Worm (Caenorhabditis elegans) whole organism, midembryonic: Measurements from ENCODE around the gene C01G12.9.

Source experiments
- T22C8.4 ChIP-seq: fragments of 200-800 bp; sonication (Bioruptor generic); IDR thresholded peaks from 2 replicates; pipeline ENCODE4 v1.3.6; 2022; ENCODE audit warnings: missing genetic modification characterization, missing compliant biosample characterization
- flt-1 ChIP-seq: fragments of 200-800 bp; sonication (Bioruptor generic); IDR thresholded peaks from 2 replicates; pipeline ENCODE4 v1.3.6; 2022; ENCODE audit warnings: missing genetic modification characterization, missing compliant biosample characterization
- klf-2 ChIP-seq: fragments of 200-800 bp; sonication (Bioruptor generic); conservative IDR thresholded peaks from 2 replicates; pipeline ENCODE4 v1.3.6; 2022; ENCODE audit warnings: missing genetic modification reagents, missing genetic modification characterization, missing compliant biosample characterization
- ref-1 ChIP-seq: fragments of 200-800 bp; sonication (Bioruptor generic); conservative IDR thresholded peaks from 2 replicates; pipeline ENCODE4 v1.3.6; 2022; ENCODE audit warnings: missing genetic modification reagents, missing genetic modification characterization, missing compliant biosample characterization
- tab-1 ChIP-seq: fragments of 200-800 bp; sonication (Bioruptor generic); IDR thresholded peaks from 2 replicates; pipeline ENCODE4 v1.3.6; 2022; ENCODE audit warnings: missing genetic modification characterization, missing compliant biosample characterization
- ztf-29 ChIP-seq: fragments of 200-800 bp; sonication (Bioruptor generic); IDR thresholded peaks from 2 replicates; pipeline ENCODE4 v1.3.6; 2022; ENCODE audit warnings: missing genetic modification reagents, missing genetic modification characterization, missing compliant biosample characterization

DNA sequence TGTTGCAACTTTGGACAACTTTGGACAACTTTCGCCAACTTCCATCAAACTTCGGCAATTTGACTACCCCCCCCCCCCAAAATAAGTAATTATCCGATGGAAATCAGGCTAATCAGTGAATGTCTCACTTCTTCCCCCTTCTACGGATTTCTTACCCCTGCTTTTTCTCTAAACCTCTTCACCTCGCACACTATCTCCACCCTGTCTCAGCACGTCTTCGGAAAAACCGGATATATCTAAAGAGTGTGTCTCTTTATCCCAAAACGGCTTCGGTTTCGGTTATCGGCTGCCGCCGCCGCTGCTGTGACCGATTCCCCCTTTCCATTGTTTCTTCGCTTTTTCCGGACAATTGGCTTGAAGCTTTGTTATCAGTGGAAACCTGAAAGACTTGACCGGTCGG lies 11.0 kb upstream of the C01G12.9 start:
- no peak for TF ChIP-seq tab-1
- TF ChIP-seq ztf-29 (GFP tag; lab: Robert Waterston, UW): no peak
- no peak for TF ChIP-seq klf-2 (GFP tag; lab: Robert Waterston, UW)
- no peak for TF ChIP-seq T22C8.4 (GFP tag; lab: Robert Waterston, UW)
- TF ChIP-seq ref-1: no peak
- TF ChIP-seq flt-1 (GFP tag; lab: Robert Waterston, UW): no peak
